Fruit fly (Drosophila melanogaster) Kc167 (cell line): ENCODE results near the gene CG43329.

Experiments
- h ChIP-seq: fragments of >200 bp; optimal IDR thresholded peaks from 3 replicates; lab custom pipeline; 2018; ENCODE audit warnings: missing external identifiers
- insv ChIP-seq: fragments of >200 bp; optimal IDR thresholded peaks from 3 replicates; lab custom pipeline; 2018; ENCODE audit warnings: missing external identifiers
- psq ChIP-seq: fragments of >200 bp; optimal IDR thresholded peaks from 2 replicates; lab custom pipeline; 2017; ENCODE audit warnings: missing external identifiers

DNA sequence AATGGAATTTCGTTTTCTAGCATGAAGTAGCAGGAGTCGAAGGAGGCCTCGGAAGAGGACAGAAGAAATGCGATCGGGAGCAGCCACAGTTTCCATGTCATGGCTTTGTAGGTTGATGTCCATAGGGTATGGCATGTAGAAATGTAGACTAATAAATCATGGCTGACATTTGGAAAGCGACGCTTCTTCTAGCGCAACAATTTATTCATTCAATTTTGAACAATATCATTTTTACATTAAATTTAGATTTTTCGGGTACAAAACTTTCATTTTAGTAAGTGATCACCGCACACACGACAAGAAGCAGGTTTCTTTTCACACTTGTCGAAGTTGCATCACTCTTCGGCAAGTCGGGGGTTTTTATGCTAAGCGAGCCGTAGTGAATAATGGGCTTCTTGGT, 695 bp downstream of the CG43329 start, which contains the start of gene CG43330:
- TF ChIP-seq h (lab: Kevin White, UChicago) (no peak), insv (lab: Kevin White, UChicago) (no peak), psq (lab: Kevin White, UChicago) (no peak)
